Worm (Caenorhabditis elegans): ENCODE measurements around the gene hmit-1.3.

DNA sequence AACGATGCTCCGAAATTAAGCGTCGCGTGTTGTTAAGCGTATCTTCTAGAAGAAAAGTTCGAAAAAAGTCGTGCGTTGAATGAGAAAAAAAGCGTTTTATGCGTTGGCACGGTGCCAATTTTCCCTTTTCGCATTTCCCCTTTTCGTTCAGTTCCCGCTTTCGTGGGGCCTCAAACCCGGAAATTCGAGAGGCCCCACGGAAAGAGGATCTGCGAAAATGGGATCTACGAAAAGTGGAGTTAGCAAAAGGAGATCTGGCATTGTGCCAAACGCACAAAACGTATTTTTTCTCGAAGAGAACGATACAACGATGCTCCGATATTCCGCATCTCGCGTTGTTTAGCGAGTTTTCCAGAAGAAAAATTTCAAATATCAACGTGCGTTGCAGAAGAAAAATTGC lies 19.6 kb downstream of the hmit-1.3 start:
- peak; percentile 98 for TF ChIP-seq hlh-15 (tag; optimal IDR thresholded peaks at IDR 0.05)
- no peak for TF ChIP-seq nhr-11 (tag; optimal IDR thresholded peaks at IDR 0.05)
- TF ChIP-seq fkh-10 (GFP tag; optimal IDR thresholded peaks at IDR 0.05) = no peak
